Fruit fly (Drosophila melanogaster) whole organism, embryonic: ENCODE data around the gene SmydA-2.

Experiments
- CG10431 ChIP-seq: fragments of 200-800 bp; sonication (Bioruptor generic); optimal IDR thresholded peaks from 3 replicates; lab custom pipeline; 2018; ENCODE audit warnings: missing biosample characterization, mild to moderate bottlenecking, missing genetic modification characterization
- CG10543 ChIP-seq: fragments of 200-800 bp; sonication (Bioruptor generic); optimal IDR thresholded peaks from 3 replicates; lab custom pipeline; 2017; ENCODE audit warnings: missing biosample characterization, mild to moderate bottlenecking, missing genetic modification characterization, moderate library complexity
- CG11696 ChIP-seq: fragments of 200-800 bp; sonication (Bioruptor generic); IDR thresholded peaks from 2 replicates; pipeline ENCODE4 v1.3.6; 2022; ENCODE audit warnings: missing biosample characterization, missing genetic modification characterization
- CG12071 ChIP-seq: fragments of 200-800 bp; sonication (Bioruptor generic); optimal IDR thresholded peaks from 3 replicates; lab custom pipeline; 2018; ENCODE audit warnings: missing biosample characterization, mild to moderate bottlenecking, missing genetic modification characterization
- CG13894 ChIP-seq: fragments of 200-800 bp; sonication (Bioruptor generic); optimal IDR thresholded peaks from 3 replicates; lab custom pipeline; 2018; ENCODE audit warnings: missing biosample characterization, mild to moderate bottlenecking, missing genetic modification characterization, moderate library complexity
- CG14050 ChIP-seq: fragments of 200-800 bp; sonication (Bioruptor generic); IDR thresholded peaks from 3 replicates; pipeline ENCODE4 v1.3.6; 2022; ENCODE audit warnings: missing biosample characterization, missing genetic modification characterization
- CG15601 ChIP-seq: fragments of 200-800 bp; sonication (Bioruptor generic); optimal IDR thresholded peaks from 3 replicates; lab custom pipeline; 2019; ENCODE audit warnings: missing biosample characterization, mild to moderate bottlenecking, missing genetic modification characterization, moderate library complexity
- CG17328 ChIP-seq: fragments of 200-800 bp; sonication (Bioruptor generic); IDR thresholded peaks from 2 replicates; pipeline ENCODE4 v1.3.6; 2022; ENCODE audit warnings: missing biosample characterization, missing genetic modification characterization
- CG17612 ChIP-seq: fragments of 200-800 bp; sonication (Bioruptor generic); IDR thresholded peaks from 2 replicates; pipeline ENCODE4 v1.3.6; 2022; ENCODE audit warnings: missing biosample characterization, missing genetic modification characterization
- CG18262 ChIP-seq: fragments of 200-800 bp; optimal IDR thresholded peaks from 3 replicates; lab custom pipeline; 2019; ENCODE audit warnings: missing biosample characterization, mild to moderate bottlenecking, missing genetic modification characterization, moderate library complexity
- CG18599 ChIP-seq: fragments of 200-800 bp; sonication (Bioruptor generic); optimal IDR thresholded peaks from 3 replicates; lab custom pipeline; 2017; ENCODE audit warnings: missing biosample characterization, missing genetic modification characterization, mild to moderate bottlenecking, moderate library complexity, missing genetic modification reagents
- CG33557 ChIP-seq: fragments of 200-800 bp; sonication (Bioruptor generic); optimal IDR thresholded peaks from 2 replicates; lab custom pipeline; 2019; ENCODE audit warnings: missing biosample characterization, mild to moderate bottlenecking, missing genetic modification characterization, moderate library complexity
- CG34376 ChIP-seq: fragments of 200-800 bp; sonication (Bioruptor generic); optimal IDR thresholded peaks from 2 replicates; lab custom pipeline; 2018; ENCODE audit warnings: missing biosample characterization, mild to moderate bottlenecking, missing genetic modification characterization
- CG4360 ChIP-seq: fragments of 200-800 bp; sonication (Bioruptor generic); IDR thresholded peaks from 2 replicates; pipeline ENCODE4 v1.3.6; 2022; ENCODE audit warnings: missing biosample characterization, missing genetic modification characterization
- CG5245 ChIP-seq: fragments of 200-800 bp; sonication (Bioruptor generic); optimal IDR thresholded peaks from 3 replicates; lab custom pipeline; 2016; ENCODE audit warnings: missing biosample characterization, missing genetic modification characterization
- CG5953 ChIP-seq: fragments of 200-800 bp; sonication (Bioruptor generic); IDR thresholded peaks from 2 replicates; pipeline ENCODE4 v1.3.6; 2022; ENCODE audit warnings: missing biosample characterization, missing genetic modification characterization
- CG7839 ChIP-seq: fragments of 200-800 bp; sonication (Bioruptor generic); optimal IDR thresholded peaks from 3 replicates; lab custom pipeline; 2018; ENCODE audit warnings: missing biosample characterization, mild to moderate bottlenecking, missing genetic modification characterization, moderate library complexity
- CHES-1-like ChIP-seq: fragments of 200-800 bp; sonication (Bioruptor generic); optimal IDR thresholded peaks from 2 replicates; lab custom pipeline; 2016; ENCODE audit warnings: missing biosample characterization, missing genetic modification characterization
- CoRest ChIP-seq: fragments of 200-800 bp; sonication (Bioruptor generic); optimal IDR thresholded peaks from 3 replicates; lab custom pipeline; 2018; ENCODE audit warnings: missing biosample characterization, mild to moderate bottlenecking, missing genetic modification characterization, moderate library complexity
- D19B ChIP-seq: fragments of 200-800 bp; sonication (Bioruptor generic); optimal IDR thresholded peaks from 2 replicates; lab custom pipeline; 2017; ENCODE audit warnings: missing biosample characterization, mild to moderate bottlenecking, missing genetic modification characterization
- Drgx ChIP-seq: fragments of 200-800 bp; sonication (Bioruptor generic); IDR thresholded peaks from 2 replicates; pipeline ENCODE4 v1.3.6; 2022; ENCODE audit warnings: missing biosample characterization, missing genetic modification characterization
- GATAe ChIP-seq: fragments of 200-800 bp; sonication (Bioruptor generic); conservative IDR thresholded peaks from 2 replicates; pipeline ENCODE4 v1.3.6; 2022; ENCODE audit warnings: missing biosample characterization, missing genetic modification characterization
- HLH3B ChIP-seq: fragments of 200-800 bp; sonication (Bioruptor generic); IDR thresholded peaks from 2 replicates; pipeline ENCODE4 v1.3.6; 2022; ENCODE audit warnings: missing biosample characterization, missing genetic modification characterization
- Hr78 ChIP-seq, 2 experiments: fragments of 200-800 bp in 1 of 2; fragments of >200 bp in 1 of 2; sonication (Bioruptor generic) in 1 of 2; optimal IDR thresholded peaks; 2 replicates each; lab custom pipeline; 2017 to 2019; ENCODE audit warnings: missing biosample characterization in 2 of 2, missing genetic modification characterization in 2 of 2, mild to moderate bottlenecking in 1 of 2, moderate library complexity in 1 of 2
- Lpt ChIP-seq: fragments of >200 bp; optimal IDR thresholded peaks from 2 replicates; lab custom pipeline; 2018; ENCODE audit warnings: missing biosample characterization, missing genetic modification characterization
- Max ChIP-seq: fragments of 200-800 bp; sonication (Bioruptor generic); optimal IDR thresholded peaks from 2 replicates; lab custom pipeline; 2016; ENCODE audit warnings: missing biosample characterization, mild to moderate bottlenecking, missing genetic modification characterization
- Med ChIP-seq: fragments of 200-800 bp; sonication (Bioruptor generic); peaks from one replicate; lab custom pipeline; 2016; ENCODE audit warnings: missing biosample characterization, missing genetic modification characterization, mild to moderate bottlenecking, inconsistent platforms, moderate library complexity
- Mrtf ChIP-seq: fragments of 200-800 bp; sonication (Bioruptor generic); IDR thresholded peaks from 3 replicates; pipeline ENCODE4 v1.3.6; 2022; ENCODE audit warnings: missing biosample characterization, missing genetic modification characterization
- Ptx1 ChIP-seq: fragments of 200-800 bp; sonication (Bioruptor generic); IDR thresholded peaks from 2 replicates; pipeline ENCODE4 v1.3.6; 2022; ENCODE audit warnings: missing biosample characterization, missing genetic modification characterization
- ase ChIP-seq: fragments of 200-800 bp; sonication (Bioruptor generic); IDR thresholded peaks from 3 replicates; pipeline ENCODE4 v1.3.6; 2022; ENCODE audit warnings: missing biosample characterization, missing genetic modification characterization
- ato ChIP-seq: fragments of 200-800 bp; sonication (Bioruptor generic); IDR thresholded peaks from 2 replicates; pipeline ENCODE4 v1.3.6; 2022; ENCODE audit warnings: missing biosample characterization, missing genetic modification characterization; ENCODE audit not compliant: partially characterized antibody
- cad ChIP-seq: fragments of >200 bp; optimal IDR thresholded peaks from 2 replicates; lab custom pipeline; 2017; ENCODE audit warnings: missing biosample characterization, missing genetic modification characterization
- chinmo ChIP-seq: fragments of 200-800 bp; sonication (Bioruptor generic); IDR thresholded peaks from 4 replicates; pipeline ENCODE4 v1.3.6; 2022; ENCODE audit warnings: missing biosample characterization, missing genetic modification characterization; ENCODE audit not compliant: partially characterized antibody
- crol ChIP-seq: fragments of 200-800 bp; sonication (Bioruptor generic); IDR thresholded peaks from 2 replicates; pipeline ENCODE4 v1.3.6; 2022; ENCODE audit warnings: missing biosample characterization, missing genetic modification characterization
- exex ChIP-seq: fragments of 200-800 bp; sonication (Bioruptor generic); optimal IDR thresholded peaks from 4 replicates; lab custom pipeline; 2018; ENCODE audit warnings: missing biosample characterization, mild to moderate bottlenecking, missing genetic modification characterization, moderate library complexity
- gcm2 ChIP-seq: fragments of 200-800 bp; sonication (Bioruptor generic); optimal IDR thresholded peaks from 2 replicates; lab custom pipeline; 2016; ENCODE audit warnings: missing biosample characterization, missing genetic modification characterization
- grn ChIP-seq: fragments of 200-800 bp; sonication (Bioruptor generic); optimal IDR thresholded peaks from 3 replicates; lab custom pipeline; 2017; ENCODE audit warnings: missing biosample characterization, missing genetic modification characterization
- jumu ChIP-seq: fragments of 200-800 bp; sonication (Bioruptor generic); optimal IDR thresholded peaks from 3 replicates; lab custom pipeline; 2016; ENCODE audit warnings: missing biosample characterization, missing genetic modification characterization
- knrl ChIP-seq: fragments of 200-800 bp; sonication (Bioruptor generic); IDR thresholded peaks from 3 replicates; pipeline ENCODE4 v1.3.6; 2022; ENCODE audit warnings: missing biosample characterization, missing genetic modification characterization; ENCODE audit not compliant: partially characterized antibody
- lab ChIP-seq: fragments of 200-800 bp; sonication (Bioruptor generic); optimal IDR thresholded peaks from 3 replicates; lab custom pipeline; 2017; ENCODE audit warnings: missing biosample characterization, missing genetic modification characterization, mild to moderate bottlenecking, moderate library complexity, missing genetic modification reagents
- mirr ChIP-seq: fragments of 200-800 bp; sonication (Bioruptor generic); optimal IDR thresholded peaks from 3 replicates; lab custom pipeline; 2018; ENCODE audit warnings: missing biosample characterization, mild to moderate bottlenecking, missing genetic modification characterization
- nom ChIP-seq: fragments of 200-800 bp; sonication (Bioruptor generic); optimal IDR thresholded peaks from 2 replicates; lab custom pipeline; 2017; ENCODE audit warnings: missing biosample characterization, missing genetic modification characterization, mild to moderate bottlenecking, moderate library complexity, missing genetic modification reagents
- pb ChIP-seq: fragments of 200-800 bp; sonication (Bioruptor generic); optimal IDR thresholded peaks from 3 replicates; lab custom pipeline; 2016; ENCODE audit warnings: missing biosample characterization, missing genetic modification characterization
- repo ChIP-seq: fragments of 200-800 bp; sonication (Bioruptor generic); optimal IDR thresholded peaks from 2 replicates; lab custom pipeline; 2016; ENCODE audit warnings: missing biosample characterization, missing genetic modification characterization
- scrt ChIP-seq: fragments of 200-800 bp; sonication (Bioruptor generic); optimal IDR thresholded peaks from 2 replicates; lab custom pipeline; 2018; ENCODE audit warnings: missing biosample characterization, mild to moderate bottlenecking, missing genetic modification characterization, moderate library complexity
- sd ChIP-seq: fragments of 200-800 bp; sonication (Bioruptor generic); optimal IDR thresholded peaks from 3 replicates; lab custom pipeline; 2018; ENCODE audit warnings: missing biosample characterization, mild to moderate bottlenecking, missing genetic modification characterization, moderate library complexity
- sens ChIP-seq: fragments of 200-800 bp; sonication (Bioruptor generic); peaks from one replicate; lab custom pipeline; 2016; ENCODE audit warnings: missing biosample characterization, missing genetic modification characterization
- wek ChIP-seq: fragments of 200-800 bp; sonication (Bioruptor generic); optimal IDR thresholded peaks from 3 replicates; lab custom pipeline; 2018; ENCODE audit warnings: missing biosample characterization, mild to moderate bottlenecking, missing genetic modification characterization, moderate library complexity
- zen ChIP-seq: fragments of 200-800 bp; sonication (Bioruptor generic); optimal IDR thresholded peaks from 3 replicates; lab custom pipeline; 2018; ENCODE audit warnings: missing biosample characterization, mild to moderate bottlenecking, missing genetic modification characterization, moderate library complexity

Gene SmydA-2

dm6 chr3L:19015454-19016054, 12.5 kb upstream of the SmydA-2 start (continued):
- TF ChIP-seq CG33557 (no peak), CHES-1-like (GFP tag; lab: Kevin White, UChicago) (no peak), GATAe (peak; percentile 65; the same call in 1 of the 2 replicates), exex (tag; lab: Kevin White, UChicago) (peak; percentile 87), grn (GFP tag; lab: Kevin White, UChicago) (peak; percentile 89), CG34376 (GFP tag; lab: Kevin White, UChicago) (peak; percentile 44), CG5953 (GFP tag; lab: Robert Waterston, UW) (no peak), sens (GFP tag; lab: Kevin White, UChicago) (peak; percentile 24)
- TF ChIP-seq, all 482 proteins: peak for 14

dm6 chr3L:19014802-19015201, 11.8 kb upstream of the SmydA-2 start:
- TF ChIP-seq jumu (GFP tag; lab: Kevin White, UChicago) (no peak), HLH3B (GFP tag; lab: Robert Waterston, UW) (no peak), cad (GFP tag; lab: Kevin White, UChicago) (no peak), crol (GFP tag; lab: Robert Waterston, UW) (peak; percentile 43; the same call in 1 of the 2 replicates), Ptx1 (GFP tag; lab: Robert Waterston, UW) (no peak), Max (GFP tag; lab: Kevin White, UChicago) (no peak), sd (tag; lab: Kevin White, UChicago) (peak; percentile 51), ase (GFP tag; lab: Robert Waterston, UW) (no peak), CG12071 (GFP tag; lab: Kevin White, UChicago) (no peak), scrt (GFP tag; lab: Kevin White, UChicago) (no peak), CG17612 (GFP tag; lab: Robert Waterston, UW) (no peak), CG5245 (GFP tag; lab: Kevin White, UChicago) (no peak), CG18262 (tag; lab: Kevin White, UChicago) (no peak), CoRest (tag; lab: Kevin White, UChicago) (no peak), lab (GFP tag; lab: Kevin White, UChicago) (no peak), CG10431 (peak; percentile 71), nom (GFP tag; lab: Kevin White, UChicago) (no peak), CG17328 (GFP tag; lab: Robert Waterston, UW) (no peak), Mrtf (GFP tag; lab: Robert Waterston, UW) (no peak), CG15601 (tag; lab: Kevin White, UChicago) (no peak), knrl (GFP tag; lab: Robert Waterston, UW) (no peak), Med (GFP tag; lab: Kevin White, UChicago) (peak; percentile 8), CG33557 (no peak), zen (tag; lab: Kevin White, UChicago) (no peak), CG13894 (peak; percentile 12), Drgx (GFP tag; lab: Robert Waterston, UW) (no peak), CG11696 (GFP tag; lab: Robert Waterston, UW) (no peak), CG18599 (GFP tag; lab: Kevin White, UChicago) (no peak), ato (GFP tag; lab: Robert Waterston, UW) (no peak), CG14050 (GFP tag; lab: Robert Waterston, UW) (no peak), gcm2 (GFP tag; lab: Kevin White, UChicago) (no peak), repo (GFP tag; lab: Kevin White, UChicago) (no peak), CG4360 (no peak), mirr (GFP tag; lab: Kevin White, UChicago) (peak; percentile 70), Hr78 (GFP tag; optimal IDR thresholded peaks at IDR 0.05; lab: Kevin White, UChicago) (no peak), CG7839 (tag; lab: Kevin White, UChicago) (no peak), Lpt (GFP tag; lab: Kevin White, UChicago) (no peak), D19B (no peak), pb (GFP tag; lab: Kevin White, UChicago) (no peak), wek (no peak), chinmo (GFP tag; lab: Robert Waterston, UW) (peak; percentile 73; the same call in 2 of the 4 replicates), CG10543 (peak; percentile 10)
